Worm (Caenorhabditis elegans) whole organism, L3 larva: Measurements from ENCODE around the gene ist-1.

Experiments used
- ama-1 ChIP-seq: fragments of 150-350 bp; optimal IDR thresholded peaks from 2 replicates; lab custom pipeline; 2018
- ceh-28 ChIP-seq: fragments of 150-350 bp; optimal IDR thresholded peaks from 2 replicates; lab custom pipeline; 2014; ENCODE audit warnings: missing biosample characterization, missing genetic modification reagents, missing genetic modification characterization
- ceh-9 ChIP-seq: sonication (generic microtip); optimal IDR thresholded peaks from 2 replicates; lab custom pipeline; 2018; ENCODE audit warnings: missing biosample characterization, missing genetic modification characterization
- elt-2 ChIP-seq: sonication (generic microtip); optimal IDR thresholded peaks from 2 replicates; lab custom pipeline; 2016; ENCODE audit warnings: missing genetic modification reagents, mild to moderate bottlenecking, missing genetic modification characterization, missing compliant biosample characterization
- fos-1 ChIP-seq: fragments of 150-350 bp; optimal IDR thresholded peaks from 2 replicates; lab custom pipeline; 2014; ENCODE audit warnings: missing biosample characterization, missing genetic modification characterization
- lin-39 ChIP-seq: fragments of 150-350 bp; optimal IDR thresholded peaks from 2 replicates; lab custom pipeline; 2018; ENCODE audit warnings: missing biosample characterization, missing genetic modification reagents, missing genetic modification characterization
- mdl-1 ChIP-seq: fragments of 150-350 bp; optimal IDR thresholded peaks from 2 replicates; lab custom pipeline; 2014; ENCODE audit warnings: missing biosample characterization, missing genetic modification characterization
- nfya-1 ChIP-seq: sonication (generic microtip); optimal IDR thresholded peaks from 2 replicates; lab custom pipeline; 2017; ENCODE audit warnings: missing genetic modification characterization, mild to moderate bottlenecking, missing compliant biosample characterization, antibody characterized with exemption, moderate library complexity; ENCODE audit not compliant: insufficient read depth
- nhr-11 ChIP-seq: fragments of 150-350 bp; optimal IDR thresholded peaks from 2 replicates; lab custom pipeline; 2014; ENCODE audit warnings: missing biosample characterization, missing genetic modification characterization
- nhr-12 ChIP-seq: fragments of 150-350 bp; optimal IDR thresholded peaks from 2 replicates; lab custom pipeline; 2014; ENCODE audit warnings: missing biosample characterization, missing genetic modification characterization
- nhr-76 ChIP-seq: fragments of 150-350 bp; sonication (generic microtip); optimal IDR thresholded peaks from 5 replicates; lab custom pipeline; 2014; ENCODE audit warnings: missing biosample characterization, missing genetic modification characterization
- skn-1 ChIP-seq: fragments of 150-350 bp; optimal IDR thresholded peaks from 2 replicates; lab custom pipeline; 2014; ENCODE audit warnings: missing biosample characterization, missing genetic modification characterization
- tbx-2 ChIP-seq: sonication (generic microtip); optimal IDR thresholded peaks from 2 replicates; lab custom pipeline; 2016; ENCODE audit warnings: mild to moderate bottlenecking, missing genetic modification characterization, missing compliant biosample characterization
- unc-39 ChIP-seq: sonication (generic microtip); optimal IDR thresholded peaks from 4 replicates; lab custom pipeline; 2017; ENCODE audit warnings: missing biosample characterization, missing genetic modification characterization

DNA sequence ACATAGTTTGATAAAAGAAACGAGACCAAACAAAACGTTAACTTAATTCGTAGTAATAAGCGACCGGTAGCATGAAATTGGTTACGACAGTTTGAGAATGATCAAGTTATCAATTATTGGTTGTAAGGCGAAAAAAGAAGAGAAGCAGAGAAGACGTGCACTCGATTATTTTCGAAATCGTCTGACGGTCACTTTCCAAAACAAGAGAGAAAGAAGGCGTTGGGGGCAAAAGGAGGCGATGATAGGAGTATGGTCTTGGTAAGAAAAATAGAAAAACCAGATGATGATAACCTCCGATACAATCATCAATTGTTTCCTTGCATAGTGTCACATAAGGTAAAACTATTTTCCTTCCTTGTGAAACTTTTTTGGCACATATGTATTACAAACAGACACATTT is 31.0 kb downstream of the ist-1 start:
- TF ChIP-seq skn-1 (tag; lab: Kevin White, UChicago) = no peak
- TF ChIP-seq lin-39 = no peak
- TF ChIP-seq ceh-9 = no peak
- no peak for TF ChIP-seq nhr-12 (tag; lab: Kevin White, UChicago)
- no peak for TF ChIP-seq unc-39 (tag; lab: Kevin White, UChicago)
- no peak for TF ChIP-seq ceh-28 (tag; lab: Kevin White, UChicago)
- no peak for TF ChIP-seq nfya-1
- TF ChIP-seq elt-2 = no peak
- no peak for TF ChIP-seq ama-1
- TF ChIP-seq nhr-11 (tag; lab: Kevin White, UChicago) = no peak
- TF ChIP-seq tbx-2 (tag; lab: Kevin White, UChicago) = no peak
- no peak for TF ChIP-seq nhr-76 (tag; lab: Kevin White, UChicago)
- no peak for TF ChIP-seq fos-1
- no peak for TF ChIP-seq mdl-1
